Fruit fly (Drosophila melanogaster): ENCODE measurements around the gene wcy.

The wcy gene

DNA sequence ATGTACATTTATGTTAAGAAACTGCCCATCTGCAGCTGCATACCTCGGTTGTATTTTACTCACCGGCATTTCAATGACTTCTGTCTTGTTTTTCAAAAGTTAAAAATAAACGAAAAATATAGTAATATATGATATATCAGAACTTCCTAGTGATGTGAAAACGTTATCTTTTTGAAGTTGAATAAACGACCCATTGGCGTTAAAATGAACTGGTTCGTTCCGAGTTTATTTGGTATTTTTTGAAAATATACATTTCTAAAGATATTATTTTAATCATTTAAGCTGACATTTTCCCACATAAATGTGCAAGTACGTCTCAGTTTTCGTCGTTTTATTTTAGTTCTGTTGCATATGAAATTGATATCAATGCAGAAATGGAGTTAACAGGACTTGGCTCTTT, 28.0 kb upstream of the wcy start, which contains the start of gene Arpc3B:
Gene Arpc3B (minus strand): TSS at position 146 of the 400 bp plus-strand sequence.
- TF ChIP-seq CTCF (optimal IDR thresholded peaks at IDR 0.05) (no peak), CG8478 (optimal IDR thresholded peaks at IDR 0.05) (no peak)

- TF ChIP-seq CTCF (optimal IDR thresholded peaks at IDR 0.05) (no peak), CG8478 (optimal IDR thresholded peaks at IDR 0.05) (no peak)
Measured at dm6 chrX:17093900-17094446, 16.3 kb upstream of the wcy start.

DNA sequence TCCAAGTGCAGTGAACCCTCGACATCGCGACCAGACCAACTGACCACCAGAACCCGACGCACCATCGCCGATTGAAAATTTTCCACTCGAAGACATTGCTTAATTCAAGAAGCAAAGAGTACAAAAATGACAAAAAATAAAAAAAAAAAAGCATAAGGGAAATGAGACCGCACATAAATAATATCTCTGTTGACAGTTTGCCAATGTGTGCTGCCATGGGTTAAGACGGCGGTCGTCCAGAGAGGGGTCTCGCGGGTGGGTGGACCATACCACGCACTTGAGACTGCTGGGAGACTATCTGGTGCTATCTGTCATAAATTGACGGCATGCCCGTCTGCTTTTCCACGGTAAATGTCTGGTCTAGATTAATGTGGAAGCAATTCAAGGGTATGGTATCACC, 15.7 kb upstream of the wcy start:
- TF ChIP-seq CTCF (optimal IDR thresholded peaks at IDR 0.05) (no peak), CG8478 (optimal IDR thresholded peaks at IDR 0.05) (no peak)

DNA sequence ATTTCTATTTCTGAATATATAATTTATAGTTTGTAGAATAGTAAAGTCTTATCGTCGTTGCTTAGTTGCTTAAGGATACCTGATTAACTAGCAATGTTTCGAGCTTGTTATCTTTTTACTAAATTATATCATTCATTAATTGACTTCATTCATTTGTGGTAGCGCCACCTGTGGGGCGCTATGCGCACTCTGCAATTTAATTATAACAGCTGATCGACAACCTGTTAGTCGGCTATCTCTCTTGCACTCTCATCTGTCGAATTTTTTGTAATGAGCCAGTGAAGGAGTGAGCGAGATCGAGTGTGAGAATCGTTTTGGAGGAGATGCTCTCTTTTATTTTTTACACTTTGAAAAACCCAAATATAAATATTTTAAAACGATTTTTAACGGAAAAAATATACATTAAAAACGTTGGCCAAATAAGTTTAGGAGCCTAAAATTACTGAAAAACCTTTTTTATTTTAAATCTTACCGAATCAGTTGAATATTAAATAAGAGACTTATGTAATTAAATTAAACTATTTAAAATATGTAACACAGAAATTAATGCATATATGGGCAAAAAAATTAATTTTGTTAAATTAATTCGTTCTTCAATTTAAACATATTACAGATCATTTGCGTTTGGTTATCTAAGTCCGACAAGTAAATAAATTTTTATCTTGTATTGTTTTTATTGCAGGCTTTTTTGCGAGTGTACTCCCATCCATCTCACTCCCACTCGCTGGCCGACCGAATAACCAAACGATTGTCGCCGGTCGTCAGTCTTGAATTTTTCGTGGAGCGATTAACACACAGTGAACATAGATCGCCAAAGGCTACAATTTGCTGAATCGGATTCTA, 13.6 kb upstream of the wcy start, which contains the start of the genes CG16700 and CG4991:
Gene CG16700 (plus strand): TSS at position 793 of the 843 bp plus-strand sequence.
Gene CG4991 (plus strand): TSS at position 793 of the 843 bp plus-strand sequence.
- TF ChIP-seq CG8478 (optimal IDR thresholded peaks at IDR 0.05) (no peak), CTCF (optimal IDR thresholded peaks at IDR 0.05) (peak; percentile 78 to 87)

- no peak for TF ChIP-seq CG8478 (optimal IDR thresholded peaks at IDR 0.05)
- no peak for TF ChIP-seq CTCF (optimal IDR thresholded peaks at IDR 0.05)
Measured at dm6 chrX:17090585-17090984, 12.9 kb upstream of the wcy start.

dm6 chrX:17087575-17087974, 9.9 kb upstream of the wcy start, which contains the start of gene CG8945:
CG8945 (minus strand) TSS chrX:17087675.
- TF ChIP-seq CG8478 (optimal IDR thresholded peaks at IDR 0.05) (no peak), CTCF (optimal IDR thresholded peaks at IDR 0.05) (no peak)

DNA sequence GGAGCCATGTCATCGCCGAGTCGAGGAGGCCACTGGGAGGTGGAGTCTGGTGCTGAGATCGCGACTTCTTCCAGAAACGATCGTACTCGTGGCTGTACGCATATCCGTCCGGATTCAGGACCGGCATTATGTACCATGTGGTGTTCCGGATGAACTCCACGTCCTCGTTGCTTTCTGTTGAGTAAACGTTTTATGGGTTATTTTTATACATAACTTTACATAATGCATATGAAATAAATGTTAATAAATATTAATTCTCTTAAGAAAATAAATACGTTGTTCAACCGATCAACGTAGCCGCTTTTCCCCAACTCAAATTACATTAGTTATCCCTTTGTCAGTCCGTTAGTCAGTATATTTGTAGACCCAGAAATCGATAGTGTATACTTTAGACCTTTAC, 3.5 kb upstream of the wcy start, which contains the start of gene CG4955:
Gene CG4955 (plus strand): TSS at position 301 of the 400 bp plus-strand sequence.
- no peak for TF ChIP-seq CTCF (optimal IDR thresholded peaks at IDR 0.05)
- TF ChIP-seq CG8478 (optimal IDR thresholded peaks at IDR 0.05) = no peak

dm6 chrX:17078139-17078977, 661 bp upstream of the wcy start, which contains the start of gene CG4949:
CG4949 (plus strand) TSS chrX:17078836.
- no peak for TF ChIP-seq CTCF (optimal IDR thresholded peaks at IDR 0.05)
- TF ChIP-seq CG8478 (optimal IDR thresholded peaks at IDR 0.05) = no peak

DNA sequence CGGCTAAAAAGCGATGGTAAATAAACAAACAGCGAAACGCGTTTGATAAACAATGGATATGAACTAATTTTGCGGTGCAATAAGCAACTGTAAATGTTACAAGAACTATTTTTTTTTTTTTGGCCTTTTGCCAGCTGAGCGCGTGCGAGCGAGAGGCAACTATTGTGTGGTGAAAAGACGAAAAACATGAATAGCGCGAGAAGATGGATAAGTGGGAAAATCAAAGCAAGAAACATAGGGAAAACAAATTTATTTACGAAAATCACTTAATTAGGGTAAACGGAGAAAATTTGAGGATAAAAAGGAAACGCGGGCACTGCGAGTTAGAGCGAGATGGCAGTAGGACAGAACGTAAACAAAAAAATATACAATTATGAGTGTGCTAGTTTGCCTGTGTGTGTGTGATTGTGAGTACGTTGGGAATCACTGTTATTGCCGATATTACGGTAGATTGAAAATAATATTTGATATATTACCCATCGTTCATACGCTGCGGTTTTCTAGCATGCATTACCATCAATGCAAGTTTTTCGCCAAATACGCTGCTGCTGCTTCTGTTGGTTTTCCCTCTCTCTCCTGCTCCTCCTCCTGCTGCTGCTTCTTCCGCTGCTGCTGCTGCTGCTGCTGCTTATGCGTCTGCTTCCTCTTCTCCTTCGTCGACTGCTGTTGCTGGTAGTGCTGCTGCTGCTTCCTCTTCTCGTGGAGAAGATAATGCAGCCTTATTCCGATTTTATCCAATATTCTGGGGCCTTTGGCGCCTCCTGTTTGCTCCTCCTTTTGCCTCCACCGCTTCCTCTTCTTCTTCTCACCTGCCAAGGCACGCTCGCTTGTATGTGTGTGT, 1.0 kb downstream of the wcy start:
- no peak for TF ChIP-seq CG8478 (optimal IDR thresholded peaks at IDR 0.05)
- no peak for TF ChIP-seq CTCF (optimal IDR thresholded peaks at IDR 0.05)

- TF ChIP-seq CTCF (optimal IDR thresholded peaks at IDR 0.05) (no peak), CG8478 (optimal IDR thresholded peaks at IDR 0.05) (no peak)
Measured at dm6 chrX:17068423-17068822, 9.3 kb downstream of the wcy start, which contains the start of gene CG43077. CG43077 (minus strand) TSS chrX:17068523.

DNA sequence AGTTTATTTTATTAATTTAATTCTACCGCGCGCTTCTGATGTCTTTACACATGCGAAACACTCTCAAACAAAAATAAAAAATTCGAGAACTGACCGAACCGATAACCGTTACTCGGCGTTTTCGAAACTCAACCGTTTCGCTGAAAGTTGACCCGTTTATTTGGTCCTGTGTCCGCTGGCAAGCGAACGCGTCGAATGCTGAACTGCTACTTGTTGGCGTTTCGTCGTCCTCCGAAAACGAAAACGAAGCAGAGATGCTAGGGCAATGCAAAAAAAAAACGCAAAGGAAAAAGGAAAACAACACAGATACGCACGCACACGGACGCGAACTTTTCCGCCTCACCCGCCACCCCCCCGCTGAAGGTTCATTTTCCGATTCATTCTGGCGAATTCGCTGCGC, 11.1 kb downstream of the wcy start, which contains the start of gene CG45002:
Gene CG45002 (minus strand): TSS at position 101 of the 400 bp plus-strand sequence.
- TF ChIP-seq CG8478 (optimal IDR thresholded peaks at IDR 0.05) (no peak), CTCF (optimal IDR thresholded peaks at IDR 0.05) (no peak)

DNA sequence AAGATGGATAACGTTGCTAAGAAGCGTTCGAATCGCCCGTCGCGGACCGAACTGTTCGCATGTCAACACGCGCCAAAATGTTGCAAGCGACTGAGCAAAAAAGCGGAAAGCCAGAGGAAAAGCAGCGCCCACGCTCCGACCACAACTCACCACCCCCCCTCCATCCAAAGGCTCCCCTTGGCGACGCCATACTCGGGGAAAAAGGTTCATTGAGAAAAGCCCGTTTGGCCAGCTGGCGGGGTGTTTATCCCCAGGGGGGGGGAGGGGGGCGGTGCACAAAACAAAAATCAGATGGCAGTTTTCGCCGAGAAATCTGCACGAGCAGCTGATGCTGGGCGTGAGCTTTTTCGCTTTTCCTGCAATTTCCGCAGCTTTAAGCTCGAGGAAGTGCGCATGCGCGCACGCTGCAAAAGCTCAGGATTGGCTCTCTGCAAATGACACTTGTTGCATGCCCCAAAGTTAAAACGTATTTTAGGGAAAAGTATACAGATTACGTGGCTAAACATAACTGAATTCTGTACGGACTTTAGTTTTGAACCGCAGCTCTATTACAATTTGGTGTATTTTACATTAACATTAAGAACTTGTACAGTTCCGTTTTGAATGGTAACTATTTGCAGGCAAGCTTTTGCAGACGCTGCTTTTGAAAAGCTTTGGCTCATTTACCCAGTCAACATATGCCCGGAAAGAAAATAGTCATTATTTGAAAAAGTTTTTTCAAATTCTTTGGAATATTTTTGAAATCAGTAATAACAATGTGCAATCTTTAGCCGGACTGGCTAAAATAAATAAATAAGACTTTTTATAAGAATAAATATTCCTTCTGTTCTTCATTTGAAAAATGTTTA, 29.7 kb downstream of the wcy start:
- TF ChIP-seq CTCF (optimal IDR thresholded peaks at IDR 0.05) = no peak
- no peak for TF ChIP-seq CG8478 (optimal IDR thresholded peaks at IDR 0.05)

DNA sequence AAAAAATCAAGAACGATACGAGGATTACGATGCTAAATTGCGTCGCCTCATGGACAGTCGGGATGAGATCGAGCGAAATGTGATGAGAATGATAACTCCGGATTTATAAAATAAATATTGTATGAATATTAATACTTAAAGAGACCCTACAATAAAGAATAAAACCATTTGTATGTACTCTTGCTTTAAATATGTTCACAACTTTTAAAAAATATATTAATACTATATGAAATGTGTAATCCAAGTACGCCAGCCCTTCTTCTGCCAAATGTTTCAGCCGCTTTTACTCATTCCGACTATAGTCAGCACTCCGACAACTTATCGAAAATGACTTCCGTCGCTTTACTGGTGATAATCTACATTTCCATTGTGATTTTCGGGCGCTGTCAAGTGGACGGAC, 54.5 kb downstream of the wcy start, which contains the start of gene CG43997:
Gene CG43997 (plus strand): TSS at position 301 of the 400 bp plus-strand sequence.
- TF ChIP-seq CG8478 (optimal IDR thresholded peaks at IDR 0.05) (no peak), CTCF (optimal IDR thresholded peaks at IDR 0.05) (no peak)

Data from S2 (cell line).